Worm (Caenorhabditis elegans) whole organism, late embryonic: ENCODE measurements around the gene ZC266.1.
A peak's percentile ranks its signal among the peaks of the same experiment; 100 is the strongest.

Source experiments
- C38D4.7 ChIP-seq: fragments of 200-800 bp; sonication (Bioruptor generic); optimal IDR thresholded peaks from 2 replicates; lab custom pipeline; 2018; ENCODE audit warnings: mild to moderate bottlenecking, missing genetic modification characterization, moderate library complexity, missing compliant biosample characterization
- hlh-8 ChIP-seq: sonication (generic microtip); optimal IDR thresholded peaks from 2 replicates; lab custom pipeline; 2016; ENCODE audit warnings: missing genotype, missing genetic modification characterization, missing compliant biosample characterization
- lim-6 ChIP-seq: sonication (generic microtip); optimal IDR thresholded peaks from 2 replicates; lab custom pipeline; 2016; ENCODE audit warnings: missing genetic modification characterization, missing compliant biosample characterization
- madf-2 ChIP-seq: sonication (generic microtip); optimal IDR thresholded peaks from 2 replicates; lab custom pipeline; 2017; ENCODE audit warnings: missing genetic modification characterization, missing compliant biosample characterization
- tbx-2 ChIP-seq: sonication (generic microtip); optimal IDR thresholded peaks from 2 replicates; lab custom pipeline; 2016; ENCODE audit warnings: missing genetic modification characterization, missing compliant biosample characterization
- tbx-7 ChIP-seq: sonication (generic microtip); optimal IDR thresholded peaks from 2 replicates; lab custom pipeline; 2016; ENCODE audit warnings: missing genotype, missing genetic modification characterization, missing compliant biosample characterization
- zip-5 ChIP-seq: sonication (generic microtip); optimal IDR thresholded peaks from 2 replicates; lab custom pipeline; 2016; ENCODE audit warnings: missing genetic modification characterization, missing compliant biosample characterization

The ZC266.1 gene

ce11 chrV:4647857-4648256 is 52.2 kb downstream of the ZC266.1 start, which contains the start of gene F41F3.3 (continued):
- TF ChIP-seq madf-2 (peak; percentile 42), lim-6 (no peak)

- TF ChIP-seq zip-5 (tag; lab: Kevin White, UChicago): no peak
- TF ChIP-seq C38D4.7 (GFP tag; lab: Kevin White, UChicago): no peak
- no peak for TF ChIP-seq tbx-7 (tag; lab: Kevin White, UChicago)
- TF ChIP-seq tbx-2: no peak
- TF ChIP-seq hlh-8: no peak
- TF ChIP-seq, all 69 proteins: peak for 0
Observed at ce11 chrV:4647279-4647819, 52.7 kb downstream of the ZC266.1 start.
